Worm (Caenorhabditis elegans) whole organism, L3 larva: ENCODE data around the gene best-9.

Source experiments
- R02D3.7 ChIP-seq: fragments of 150-350 bp; optimal IDR thresholded peaks from 2 replicates; lab custom pipeline; 2014; ENCODE audit warnings: missing biosample characterization, missing genetic modification characterization
- aly-2 ChIP-seq: fragments of 150-350 bp; optimal IDR thresholded peaks from 2 replicates; lab custom pipeline; 2014; ENCODE audit warnings: missing biosample characterization, missing genetic modification characterization
- ama-1 ChIP-seq: fragments of 150-350 bp; optimal IDR thresholded peaks from 2 replicates; lab custom pipeline; 2018
- ceh-28 ChIP-seq: fragments of 150-350 bp; optimal IDR thresholded peaks from 2 replicates; lab custom pipeline; 2014; ENCODE audit warnings: missing biosample characterization, missing genetic modification reagents, missing genetic modification characterization
- ceh-82 ChIP-seq: fragments of 150-350 bp; optimal IDR thresholded peaks from 2 replicates; lab custom pipeline; 2014; ENCODE audit warnings: missing biosample characterization, missing genetic modification characterization
- daf-12 ChIP-seq: fragments of 150-350 bp; optimal IDR thresholded peaks from 2 replicates; lab custom pipeline; 2014; ENCODE audit warnings: missing biosample characterization, missing genetic modification reagents, missing genetic modification characterization
- elt-1 ChIP-seq: fragments of 150-350 bp; optimal IDR thresholded peaks from 2 replicates; lab custom pipeline; 2014; ENCODE audit warnings: missing biosample characterization, missing genetic modification characterization
- elt-2 ChIP-seq: sonication (generic microtip); optimal IDR thresholded peaks from 2 replicates; lab custom pipeline; 2016; ENCODE audit warnings: missing genetic modification reagents, mild to moderate bottlenecking, missing genetic modification characterization, missing compliant biosample characterization
- elt-3 ChIP-seq, 3 experiments: fragments of 150-350 bp in 1 of 3; sonication (generic microtip) in 2 of 3; optimal IDR thresholded peaks; 2 replicates in 2 of 3; 4 replicates in 1 of 3; lab custom pipeline; 2014 to 2017; ENCODE audit warnings: missing biosample characterization in 3 of 3, missing genetic modification characterization in 3 of 3
- eor-1 ChIP-seq, 2 experiments: fragments of 150-350 bp; optimal IDR thresholded peaks; 2 replicates each; lab custom pipeline; 2014 to 2018; ENCODE audit warnings: missing biosample characterization in 2 of 2, missing genetic modification characterization in 2 of 2
- fkh-10 ChIP-seq: sonication (generic microtip); optimal IDR thresholded peaks from 2 replicates; lab custom pipeline; 2017; ENCODE audit warnings: missing biosample characterization, missing genetic modification reagents, missing genetic modification characterization
- fkh-2 ChIP-seq: fragments of 150-350 bp; optimal IDR thresholded peaks from 2 replicates; lab custom pipeline; 2014; ENCODE audit warnings: missing biosample characterization, missing genetic modification reagents, missing genetic modification characterization
- fos-1 ChIP-seq: fragments of 150-350 bp; optimal IDR thresholded peaks from 2 replicates; lab custom pipeline; 2014; ENCODE audit warnings: missing biosample characterization, missing genetic modification characterization
- hmg-11 ChIP-seq: sonication (generic microtip); optimal IDR thresholded peaks from 2 replicates; lab custom pipeline; 2016; ENCODE audit warnings: missing genetic modification characterization, missing compliant biosample characterization
- jun-1 ChIP-seq: fragments of 150-350 bp; optimal IDR thresholded peaks from 2 replicates; lab custom pipeline; 2014; ENCODE audit warnings: missing biosample characterization, missing genetic modification reagents, missing genetic modification characterization
- lin-15B ChIP-seq: fragments of 150-350 bp; optimal IDR thresholded peaks from 2 replicates; lab custom pipeline; 2014; ENCODE audit warnings: missing biosample characterization, missing genetic modification characterization
- lin-39 ChIP-seq: fragments of 150-350 bp; optimal IDR thresholded peaks from 2 replicates; lab custom pipeline; 2018; ENCODE audit warnings: missing biosample characterization, missing genetic modification reagents, missing genetic modification characterization
- lsy-12 ChIP-seq: sonication (generic microtip); optimal IDR thresholded peaks from 2 replicates; lab custom pipeline; 2016; ENCODE audit warnings: mild to moderate bottlenecking, missing genetic modification characterization, missing compliant biosample characterization
- mdl-1 ChIP-seq: fragments of 150-350 bp; optimal IDR thresholded peaks from 2 replicates; lab custom pipeline; 2014; ENCODE audit warnings: missing biosample characterization, missing genetic modification characterization
- mml-1 ChIP-seq: fragments of 150-350 bp; sonication (generic microtip); optimal IDR thresholded peaks from 3 replicates; lab custom pipeline; 2014; ENCODE audit warnings: missing biosample characterization, missing genetic modification characterization
- nfya-1 ChIP-seq: sonication (generic microtip); optimal IDR thresholded peaks from 2 replicates; lab custom pipeline; 2017; ENCODE audit warnings: missing genetic modification characterization, mild to moderate bottlenecking, missing compliant biosample characterization, antibody characterized with exemption, moderate library complexity; ENCODE audit not compliant: insufficient read depth
- nhr-11 ChIP-seq: fragments of 150-350 bp; optimal IDR thresholded peaks from 2 replicates; lab custom pipeline; 2014; ENCODE audit warnings: missing biosample characterization, missing genetic modification characterization
- nhr-12 ChIP-seq: fragments of 150-350 bp; optimal IDR thresholded peaks from 2 replicates; lab custom pipeline; 2014; ENCODE audit warnings: missing biosample characterization, missing genetic modification characterization
- nhr-237 ChIP-seq: fragments of 150-350 bp; optimal IDR thresholded peaks from 2 replicates; lab custom pipeline; 2014; ENCODE audit warnings: missing biosample characterization, missing genetic modification characterization
- nhr-25 ChIP-seq: sonication (generic microtip); optimal IDR thresholded peaks from 2 replicates; lab custom pipeline; 2017; ENCODE audit warnings: missing biosample characterization, missing genetic modification characterization
- nhr-43 ChIP-seq: sonication (generic microtip); optimal IDR thresholded peaks from 2 replicates; lab custom pipeline; 2016; ENCODE audit warnings: mild to moderate bottlenecking, missing genetic modification characterization, missing compliant biosample characterization; ENCODE audit not compliant: poor library complexity, severe bottlenecking
- nhr-76 ChIP-seq: fragments of 150-350 bp; sonication (generic microtip); optimal IDR thresholded peaks from 5 replicates; lab custom pipeline; 2014; ENCODE audit warnings: missing biosample characterization, missing genetic modification characterization
- nhr-77 ChIP-seq: fragments of 150-350 bp; optimal IDR thresholded peaks from 2 replicates; lab custom pipeline; 2014; ENCODE audit warnings: missing biosample characterization, missing genetic modification characterization
- pha-4 ChIP-seq: fragments of 150-350 bp; optimal IDR thresholded peaks from 2 replicates; lab custom pipeline; 2014; ENCODE audit warnings: missing biosample characterization, missing genetic modification reagents, missing genetic modification characterization
- pqm-1 ChIP-seq: fragments of 150-350 bp; optimal IDR thresholded peaks from 2 replicates; lab custom pipeline; 2017; ENCODE audit warnings: missing biosample characterization, missing genetic modification characterization, inconsistent platforms
- sea-2 ChIP-seq: fragments of 150-350 bp; sonication (generic microtip); optimal IDR thresholded peaks from 4 replicates; lab custom pipeline; 2014; ENCODE audit warnings: missing biosample characterization, missing genetic modification reagents, missing genetic modification characterization
- skn-1 ChIP-seq: fragments of 150-350 bp; optimal IDR thresholded peaks from 2 replicates; lab custom pipeline; 2014; ENCODE audit warnings: missing biosample characterization, missing genetic modification characterization
- snpc-4 ChIP-seq: fragments of 150-350 bp; optimal IDR thresholded peaks from 2 replicates; lab custom pipeline; 2014; ENCODE audit warnings: missing biosample characterization, missing genetic modification characterization
- tbx-2 ChIP-seq: sonication (generic microtip); optimal IDR thresholded peaks from 2 replicates; lab custom pipeline; 2016; ENCODE audit warnings: mild to moderate bottlenecking, missing genetic modification characterization, missing compliant biosample characterization
- unc-39 ChIP-seq: sonication (generic microtip); optimal IDR thresholded peaks from 4 replicates; lab custom pipeline; 2017; ENCODE audit warnings: missing biosample characterization, missing genetic modification characterization
- unc-62 ChIP-seq: fragments of 150-350 bp; sonication (generic microtip); optimal IDR thresholded peaks from 4 replicates; lab custom pipeline; 2014; ENCODE audit warnings: missing biosample characterization, missing genetic modification reagents, missing genetic modification characterization
- ztf-4 ChIP-seq: fragments of 150-350 bp; optimal IDR thresholded peaks from 2 replicates; lab custom pipeline; 2014; ENCODE audit warnings: missing biosample characterization, missing genetic modification characterization

Gene best-9

ce11 chrIV:6599447-6599846 is 38.9 kb downstream of the best-9 start, which contains the start of gene F38A5.8:
Gene F38A5.8 (plus strand): TSS chrIV:6599747.
- no peak for TF ChIP-seq unc-39
- TF ChIP-seq nhr-12 = no peak
- TF ChIP-seq nhr-76 (tag; lab: Kevin White, UChicago) = no peak
- no peak for TF ChIP-seq mml-1 (tag; lab: Kevin White, UChicago)
- TF ChIP-seq fos-1 (tag; lab: Kevin White, UChicago) = no peak
- TF ChIP-seq ztf-4 = no peak
- TF ChIP-seq snpc-4 (tag; lab: Kevin White, UChicago) = no peak
- TF ChIP-seq unc-62 (GFP tag; lab: Kevin White, UChicago) = no peak

DNA sequence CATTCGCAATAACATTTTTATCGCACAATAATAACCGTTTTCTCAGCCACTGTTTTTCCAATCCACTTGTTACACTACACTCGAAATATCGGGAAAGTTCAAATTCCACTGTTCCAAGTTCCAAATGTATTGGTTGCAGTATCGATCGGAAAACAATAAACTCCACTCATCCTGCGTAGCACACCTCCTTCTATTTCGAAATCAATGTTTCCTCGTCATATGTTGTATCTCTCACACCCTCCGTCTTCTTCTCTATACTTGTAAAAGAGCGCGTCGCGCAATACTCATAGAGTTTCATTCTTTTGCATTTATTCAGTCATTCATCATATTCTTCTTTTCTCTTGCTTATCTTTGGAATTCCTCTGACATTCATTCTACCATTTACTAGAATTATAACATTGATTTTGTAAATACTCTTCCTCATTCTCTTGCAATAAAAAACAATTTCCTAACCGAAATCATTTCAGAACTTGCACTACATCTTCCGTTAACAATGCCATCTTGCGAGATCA is 40.7 kb downstream of the best-9 start, which contains the start of gene sup-36:
Gene sup-36, plus strand, starts transcription at position 462 of the 512 bp plus-strand sequence.
- peak; percentile 40 for TF ChIP-seq nfya-1 (tag; lab: Kevin White, UChicago)
- TF ChIP-seq pha-4 (tag; lab: Kevin White, UChicago) = peak; percentile 3
- no peak for TF ChIP-seq fos-1 (tag; lab: Kevin White, UChicago)
- TF ChIP-seq hmg-11 (tag; lab: Kevin White, UChicago) = peak; percentile 20
- TF ChIP-seq ceh-28 = peak; percentile 64
- TF ChIP-seq lin-15B (tag; lab: Kevin White, UChicago) = no peak

DNA sequence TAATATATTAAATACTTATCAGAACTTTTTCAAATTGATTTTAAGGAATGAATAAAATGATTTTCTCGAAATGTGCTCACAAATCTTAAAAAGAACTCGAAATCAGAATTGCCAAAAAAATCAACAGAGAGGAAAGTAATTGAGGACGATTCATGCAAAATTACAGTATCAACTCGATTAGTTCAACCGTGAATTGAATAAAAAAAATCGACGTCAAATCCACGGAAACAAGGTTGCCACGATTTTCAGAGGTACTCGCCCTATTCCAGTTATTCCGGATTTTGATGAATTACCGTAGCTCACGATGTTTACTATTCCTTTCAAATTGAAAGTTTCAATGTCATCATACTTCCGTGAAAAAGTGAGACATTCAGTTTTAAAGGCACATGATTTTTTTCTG is 41.8 kb downstream of the best-9 start, which contains the start of gene F15B10.3:
Gene F15B10.3, plus strand, starts transcription at position 301 of the 400 bp plus-strand sequence.
- TF ChIP-seq elt-3 (tag; optimal IDR thresholded peaks at IDR 0.05; lab: Kevin White, UChicago) = no peak
- TF ChIP-seq jun-1 (tag; lab: Kevin White, UChicago) = no peak
- no peak for TF ChIP-seq ceh-82 (tag; lab: Kevin White, UChicago)
- TF ChIP-seq ama-1 (lab: Kevin White, UChicago) = no peak
- TF ChIP-seq sea-2 (GFP tag; lab: Kevin White, UChicago) = no peak
- no peak for TF ChIP-seq mdl-1 (tag; lab: Kevin White, UChicago)
- TF ChIP-seq skn-1 (tag; lab: Kevin White, UChicago) = no peak
- TF ChIP-seq pqm-1 = no peak
- no peak for TF ChIP-seq fkh-2
- no peak for TF ChIP-seq lin-39 (tag; lab: Kevin White, UChicago)
- TF ChIP-seq lsy-12 (tag; lab: Kevin White, UChicago) = no peak
- TF ChIP-seq tbx-2 (tag; lab: Kevin White, UChicago) = no peak
- TF ChIP-seq pha-4 (tag; lab: Kevin White, UChicago) = no peak
- TF ChIP-seq eor-1 (tag; optimal IDR thresholded peaks at IDR 0.05; lab: Kevin White, UChicago) = no peak
- no peak for TF ChIP-seq elt-2 (tag; lab: Kevin White, UChicago)
- TF ChIP-seq nhr-11 (tag; lab: Kevin White, UChicago) = no peak
- no peak for TF ChIP-seq nhr-43 (tag; lab: Kevin White, UChicago)
- no peak for TF ChIP-seq snpc-4 (tag; lab: Kevin White, UChicago)
- TF ChIP-seq nhr-25 (tag; lab: Kevin White, UChicago) = no peak
- no peak for TF ChIP-seq ceh-28

DNA sequence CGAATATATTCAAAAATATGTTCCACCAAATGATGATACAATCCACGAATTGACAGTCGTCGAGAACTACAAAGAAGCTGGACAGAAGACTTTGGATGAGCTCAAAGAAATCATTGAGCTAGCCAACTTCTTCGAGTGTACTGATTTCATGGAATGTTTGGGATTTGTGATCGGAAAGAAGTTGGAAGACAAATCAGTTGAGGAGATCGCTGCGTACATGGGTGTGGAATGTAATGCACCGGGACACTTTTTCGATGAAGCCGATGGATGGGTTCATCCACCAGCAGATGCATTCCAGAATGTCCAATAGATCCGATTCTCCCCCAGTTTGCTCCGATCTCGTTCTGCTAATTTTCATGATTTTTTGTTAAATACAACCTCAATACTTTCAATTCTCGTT is 43.0 kb downstream of the best-9 start:
- TF ChIP-seq pha-4 (tag; lab: Kevin White, UChicago) = no peak
- no peak for TF ChIP-seq daf-12 (tag; lab: Kevin White, UChicago)
- TF ChIP-seq elt-1 (tag; lab: Kevin White, UChicago) = no peak

- no peak for TF ChIP-seq R02D3.7
- no peak for TF ChIP-seq nhr-237 (tag; lab: Kevin White, UChicago)
- no peak for TF ChIP-seq elt-1 (tag; lab: Kevin White, UChicago)
- no peak for TF ChIP-seq pha-4 (tag; lab: Kevin White, UChicago)
- no peak for TF ChIP-seq nhr-77
- no peak for TF ChIP-seq aly-2 (tag; lab: Kevin White, UChicago)
- no peak for TF ChIP-seq sea-2 (GFP tag; lab: Kevin White, UChicago)
- TF ChIP-seq fkh-10 = no peak
- TF ChIP-seq, all 47 proteins: peak for 0
Measured at ce11 chrIV:6605863-6606262, 45.3 kb downstream of the best-9 start, which contains the start of gene nstp-2. Gene nstp-2 (minus strand): TSS chrIV:6606188.
